Fruit fly (Drosophila melanogaster) whole organism, wandering third instar larva: ENCODE data around the gene Cralbp.

ENCODE experiments used
- Abd-B ChIP-seq: fragments of >200 bp; optimal IDR thresholded peaks from 2 replicates; lab custom pipeline; 2017; ENCODE audit warnings: missing biosample characterization, missing genetic modification characterization
- CG32264 ChIP-seq: fragments of 200-800 bp; sonication (Bioruptor generic); optimal IDR thresholded peaks from 2 replicates; lab custom pipeline; 2016; ENCODE audit warnings: missing biosample characterization, missing genetic modification characterization
- CG9705 ChIP-seq: fragments of 200-800 bp; sonication (Bioruptor generic); optimal IDR thresholded peaks from 2 replicates; lab custom pipeline; 2018; ENCODE audit warnings: missing biosample characterization, mild to moderate bottlenecking, missing genetic modification characterization
- CrebA ChIP-seq: fragments of 200-800 bp; sonication (Bioruptor generic); optimal IDR thresholded peaks from 2 replicates; lab custom pipeline; 2016; ENCODE audit warnings: missing biosample characterization, mild to moderate bottlenecking, missing genetic modification characterization, borderline replicate concordance
- Dfd ChIP-seq: fragments of >200 bp; optimal IDR thresholded peaks from 2 replicates; lab custom pipeline; 2017; ENCODE audit warnings: missing biosample characterization, missing genetic modification characterization
- Dif ChIP-seq: fragments of 200-275, 200-300 bp; sonication (Bioruptor generic); optimal IDR thresholded peaks from 2 replicates; lab custom pipeline; 2018; ENCODE audit warnings: missing biosample characterization, missing genetic modification characterization; ENCODE audit not compliant: partially characterized antibody
- GATAd ChIP-seq: sonication (Bioruptor generic); optimal IDR thresholded peaks from 2 replicates; lab custom pipeline; 2016; ENCODE audit warnings: missing biosample characterization, missing genetic modification characterization
- HLH106 ChIP-seq: fragments of 200-800 bp; optimal IDR thresholded peaks from 3 replicates; lab custom pipeline; 2019; ENCODE audit warnings: missing biosample characterization, mild to moderate bottlenecking, missing genetic modification characterization, moderate library complexity
- Hnf4 ChIP-seq: fragments of 200-800 bp; sonication (Bioruptor generic); optimal IDR thresholded peaks from 2 replicates; lab custom pipeline; 2016; ENCODE audit warnings: missing biosample characterization, mild to moderate bottlenecking, missing genetic modification characterization
- Hr78 ChIP-seq: fragments of >200 bp; optimal IDR thresholded peaks from 2 replicates; lab custom pipeline; 2017; ENCODE audit warnings: missing biosample characterization, missing genetic modification characterization
- Hr83 ChIP-seq: fragments of 200-300 bp; sonication (Bioruptor generic); optimal IDR thresholded peaks from 2 replicates; lab custom pipeline; 2016; ENCODE audit warnings: missing biosample characterization, mild to moderate bottlenecking, missing genetic modification characterization, moderate library complexity; ENCODE audit not compliant: poor library complexity, severe bottlenecking
- Jra ChIP-seq: sonication (Bioruptor generic); optimal IDR thresholded peaks from 2 replicates; lab custom pipeline; 2016; ENCODE audit warnings: missing biosample characterization, missing genetic modification characterization
- Mio ChIP-seq: sonication (Bioruptor generic); optimal IDR thresholded peaks from 2 replicates; lab custom pipeline; 2016; ENCODE audit warnings: missing biosample characterization, missing genetic modification characterization
- Myc ChIP-seq: fragments of >200 bp; optimal IDR thresholded peaks from 2 replicates; lab custom pipeline; 2017
- N ChIP-seq: fragments of >200 bp; optimal IDR thresholded peaks from 2 replicates; lab custom pipeline; 2018; ENCODE audit warnings: missing biosample characterization, missing external identifiers, missing genetic modification characterization
- OdsH ChIP-seq: fragments of 200-800 bp; sonication (Bioruptor generic); optimal IDR thresholded peaks from 2 replicates; lab custom pipeline; 2016; ENCODE audit warnings: missing biosample characterization, mild to moderate bottlenecking, missing genetic modification characterization
- Rel ChIP-seq, 2 experiments: fragments of 200-800 bp; sonication (Bioruptor generic) in 1 of 2; optimal IDR thresholded peaks; 2 replicates in 1 of 2; 3 replicates in 1 of 2; lab custom pipeline; 2016 to 2019; ENCODE audit warnings: mild to moderate bottlenecking in 2 of 2, missing biosample characterization in 2 of 2, missing genetic modification characterization in 2 of 2, moderate library complexity in 1 of 2
- Sp1 ChIP-seq: fragments of 200-800 bp; sonication (Bioruptor generic); optimal IDR thresholded peaks from 3 replicates; lab custom pipeline; 2019; ENCODE audit warnings: missing biosample characterization, mild to moderate bottlenecking, missing genetic modification characterization, moderate library complexity
- Vsx2 ChIP-seq: fragments of 200-300, 225-300 bp; sonication (Bioruptor generic); optimal IDR thresholded peaks from 2 replicates; lab custom pipeline; 2018; ENCODE audit warnings: missing biosample characterization, missing genetic modification characterization; ENCODE audit not compliant: partially characterized antibody
- br ChIP-seq: fragments of 200-800 bp; sonication (Bioruptor generic); optimal IDR thresholded peaks from 2 replicates; lab custom pipeline; 2016; ENCODE audit warnings: missing biosample characterization, missing genetic modification characterization
- brk ChIP-seq: fragments of 200-800 bp; sonication (Bioruptor generic); optimal IDR thresholded peaks from 2 replicates; lab custom pipeline; 2016; ENCODE audit warnings: missing biosample characterization, mild to moderate bottlenecking, missing genetic modification characterization
- dl ChIP-seq, 2 experiments: fragments of 175-275, 200-275 bp in 1 of 2; fragments of 200-275 bp in 1 of 2; sonication (Bioruptor generic); optimal IDR thresholded peaks; lab custom pipeline; 2018; ENCODE audit warnings: mild to moderate bottlenecking in 2 of 2, missing biosample characterization in 2 of 2, missing genetic modification characterization in 2 of 2, moderate library complexity in 2 of 2; ENCODE audit not compliant: partially characterized antibody in 2 of 2, insufficient read depth in 1 of 2
- dmrt93B ChIP-seq: fragments of 200-800 bp; sonication (Bioruptor generic); optimal IDR thresholded peaks from 2 replicates; lab custom pipeline; 2018; ENCODE audit warnings: missing biosample characterization, mild to moderate bottlenecking, missing genetic modification characterization
- dsf ChIP-seq: sonication (Bioruptor generic); optimal IDR thresholded peaks from 2 replicates; lab custom pipeline; 2016; ENCODE audit warnings: missing biosample characterization, missing genetic modification characterization, borderline replicate concordance
- ey ChIP-seq: fragments of 200-800 bp; sonication (Bioruptor generic); optimal IDR thresholded peaks from 2 replicates; lab custom pipeline; 2016; ENCODE audit warnings: missing biosample characterization, missing genetic modification characterization
- foxo ChIP-seq, 2 experiments: fragments of 200-800 bp; sonication (Bioruptor generic); optimal IDR thresholded peaks; 2 replicates in 1 of 2; 3 replicates in 1 of 2; lab custom pipeline; 2016 to 2017; ENCODE audit warnings: missing biosample characterization in 2 of 2, missing genetic modification characterization in 2 of 2
- fru ChIP-seq: fragments of 200-800 bp; sonication (Bioruptor generic); optimal IDR thresholded peaks from 3 replicates; lab custom pipeline; 2016; ENCODE audit warnings: missing biosample characterization, mild to moderate bottlenecking, missing genetic modification characterization
- h ChIP-seq: fragments of 200-800 bp; sonication (Bioruptor generic); optimal IDR thresholded peaks from 3 replicates; lab custom pipeline; 2016; ENCODE audit warnings: missing biosample characterization, mild to moderate bottlenecking, missing genetic modification characterization
- jim ChIP-seq: fragments of 175-275, 200-325 bp; sonication (Bioruptor generic); optimal IDR thresholded peaks from 2 replicates; lab custom pipeline; 2016; ENCODE audit warnings: missing biosample characterization, mild to moderate bottlenecking, missing genetic modification characterization
- lola ChIP-seq: fragments of >200 bp; optimal IDR thresholded peaks from 2 replicates; lab custom pipeline; 2017; ENCODE audit warnings: missing biosample characterization, missing genetic modification characterization
- pan ChIP-seq: fragments of >200 bp; optimal IDR thresholded peaks from 2 replicates; lab custom pipeline; 2017
- psq ChIP-seq: fragments of 200-800 bp; sonication (Bioruptor generic); optimal IDR thresholded peaks from 3 replicates; lab custom pipeline; 2017; ENCODE audit warnings: missing biosample characterization, mild to moderate bottlenecking, missing genetic modification characterization, moderate library complexity
- rgr ChIP-seq: fragments of 200-800 bp; sonication (Bioruptor generic); optimal IDR thresholded peaks from 3 replicates; lab custom pipeline; 2016; ENCODE audit warnings: missing biosample characterization, mild to moderate bottlenecking, missing genetic modification characterization
- sage ChIP-seq: fragments of 200-800 bp; sonication (Bioruptor generic); optimal IDR thresholded peaks from 2 replicates; lab custom pipeline; 2016; ENCODE audit warnings: missing biosample characterization, mild to moderate bottlenecking, missing genetic modification characterization
- sv ChIP-seq: fragments of 200-800 bp; sonication (Bioruptor generic); optimal IDR thresholded peaks from 3 replicates; lab custom pipeline; 2016; ENCODE audit warnings: missing biosample characterization, missing genetic modification characterization
- tai ChIP-seq: sonication (Bioruptor generic); optimal IDR thresholded peaks from 2 replicates; lab custom pipeline; 2016; ENCODE audit warnings: missing biosample characterization, missing genetic modification characterization
- usp ChIP-seq: fragments of >200 bp; optimal IDR thresholded peaks from 2 replicates; lab custom pipeline; 2017; ENCODE audit warnings: missing biosample characterization, missing genetic modification characterization
- woc ChIP-seq: sonication (Bioruptor generic); optimal IDR thresholded peaks from 2 replicates; lab custom pipeline; 2016; ENCODE audit warnings: missing biosample characterization, mild to moderate bottlenecking, missing genetic modification characterization

The Cralbp gene

dm6 chr3L:5834798-5835197, 48.3 kb upstream of the Cralbp start:
- TF ChIP-seq OdsH (GFP tag; lab: Kevin White, UChicago) (no peak), Hr78 (no peak), HLH106 (no peak), fru (GFP tag; lab: Kevin White, UChicago) (no peak), Myc (no peak), pan (lab: Kevin White, UChicago) (no peak), Jra (GFP tag; lab: Kevin White, UChicago) (no peak), Vsx2 (GFP tag; lab: Kevin White, UChicago) (no peak), CG9705 (no peak)

dm6 chr3L:5834245-5834644, 47.7 kb upstream of the Cralbp start:
- TF ChIP-seq Dfd (GFP tag; lab: Kevin White, UChicago) (no peak), foxo (GFP tag; optimal IDR thresholded peaks at IDR 0.05; lab: Kevin White, UChicago) (peak in 1 of 2 experiments; percentile 53), brk (GFP tag; lab: Kevin White, UChicago) (no peak), Hr78 (no peak), Sp1 (GFP tag; lab: Kevin White, UChicago) (no peak), pan (lab: Kevin White, UChicago) (no peak), h (GFP tag; lab: Kevin White, UChicago) (peak; percentile 57), HLH106 (peak; percentile 25), Mio (GFP tag; lab: Kevin White, UChicago) (no peak), CG32264 (GFP tag; lab: Kevin White, UChicago) (no peak), br (GFP tag; lab: Kevin White, UChicago) (peak; percentile 21), GATAd (no peak), N (no peak), dsf (GFP tag; lab: Kevin White, UChicago) (no peak), Hnf4 (GFP tag; lab: Kevin White, UChicago) (no peak), sv (GFP tag; lab: Kevin White, UChicago) (no peak), OdsH (GFP tag; lab: Kevin White, UChicago) (no peak), Dif (GFP tag; lab: Kevin White, UChicago) (no peak), dl (GFP tag; optimal IDR thresholded peaks at IDR 0.05; lab: Kevin White, UChicago; ENCODE audit: insufficient read depth in 1 of 2, partially characterized antibody in 2 of 2) (no peak), usp (GFP tag; lab: Kevin White, UChicago) (no peak), CrebA (GFP tag; lab: Kevin White, UChicago) (no peak), Abd-B (GFP tag; lab: Kevin White, UChicago) (no peak), lola (GFP tag; lab: Kevin White, UChicago) (no peak), Jra (GFP tag; lab: Kevin White, UChicago) (no peak), CG9705 (no peak), Rel (GFP tag; optimal IDR thresholded peaks at IDR 0.05; lab: Kevin White, UChicago) (no peak), Rel (tag; optimal IDR thresholded peaks at IDR 0.05; lab: Kevin White, UChicago) (no peak), Vsx2 (GFP tag; lab: Kevin White, UChicago) (no peak), psq (no peak), Hr83 (no peak), fru (GFP tag; lab: Kevin White, UChicago) (peak; percentile 44), rgr (peak; percentile 50), sage (GFP tag; lab: Kevin White, UChicago) (no peak), woc (GFP tag; lab: Kevin White, UChicago) (peak; percentile 15), ey (GFP tag; lab: Kevin White, UChicago) (peak; percentile 43), jim (no peak), dmrt93B (peak; percentile 26), Myc (no peak), tai (GFP tag; lab: Kevin White, UChicago) (no peak)
- TF ChIP-seq, all 38 proteins: peak for 9

- TF ChIP-seq Dif (GFP tag; lab: Kevin White, UChicago) (no peak), fru (GFP tag; lab: Kevin White, UChicago) (no peak), Dfd (GFP tag; lab: Kevin White, UChicago) (no peak), sv (GFP tag; lab: Kevin White, UChicago) (no peak), N (no peak), CG32264 (GFP tag; lab: Kevin White, UChicago) (no peak), Hnf4 (GFP tag; lab: Kevin White, UChicago) (no peak), jim (no peak), pan (lab: Kevin White, UChicago) (no peak), Myc (no peak), ey (GFP tag; lab: Kevin White, UChicago) (no peak), Vsx2 (GFP tag; lab: Kevin White, UChicago) (no peak), OdsH (GFP tag; lab: Kevin White, UChicago) (no peak), dmrt93B (no peak), HLH106 (no peak), GATAd (no peak), usp (GFP tag; lab: Kevin White, UChicago) (no peak)
These were observed 47.2 kb upstream of the Cralbp start for dm6 chr3L:5833761-5834160.
